Fruit fly (Drosophila melanogaster) whole organism, embryonic: Measurements from ENCODE around the gene CG6048.

Experiments
- Atf3 ChIP-seq: fragments of 200-800 bp; sonication (Bioruptor generic); optimal IDR thresholded peaks from 3 replicates; lab custom pipeline; 2016; ENCODE audit warnings: missing biosample characterization, missing genetic modification characterization
- CG10959 ChIP-seq: fragments of 200-800 bp; sonication (Bioruptor generic); IDR thresholded peaks from 2 replicates; pipeline ENCODE4 v1.3.6; 2022; ENCODE audit warnings: missing biosample characterization, missing genetic modification characterization
- CG11085 ChIP-seq: fragments of 200-800 bp; sonication (Bioruptor generic); IDR thresholded peaks from 2 replicates; pipeline ENCODE4 v1.3.6; 2022; ENCODE audit warnings: missing biosample characterization, missing genetic modification characterization
- CG11247 ChIP-seq: fragments of 200-800 bp; sonication (Bioruptor generic); IDR thresholded peaks from 2 replicates; pipeline ENCODE4 v1.3.6; 2022; ENCODE audit warnings: missing biosample characterization, missing genetic modification characterization
- CG11398 ChIP-seq: fragments of 200-800 bp; sonication (Bioruptor generic); optimal IDR thresholded peaks from 2 replicates; lab custom pipeline; 2016; ENCODE audit warnings: missing biosample characterization, missing genetic modification characterization
- CG12071 ChIP-seq: fragments of 200-800 bp; sonication (Bioruptor generic); optimal IDR thresholded peaks from 3 replicates; lab custom pipeline; 2018; ENCODE audit warnings: missing biosample characterization, mild to moderate bottlenecking, missing genetic modification characterization
- CG12155 ChIP-seq: fragments of 200-800 bp; sonication (Bioruptor generic); optimal IDR thresholded peaks from 3 replicates; lab custom pipeline; 2016; ENCODE audit warnings: missing biosample characterization, missing genetic modification characterization
- CG12659 ChIP-seq: fragments of 200-800 bp; sonication (Bioruptor generic); optimal IDR thresholded peaks from 3 replicates; lab custom pipeline; 2017; ENCODE audit warnings: mild to moderate bottlenecking, missing biosample characterization, missing genetic modification reagents, missing genetic modification characterization
- CG14860 ChIP-seq: fragments of 200-800 bp; sonication (Bioruptor generic); IDR thresholded peaks from 3 replicates; pipeline ENCODE4 v1.3.6; 2022; ENCODE audit warnings: missing biosample characterization, missing genetic modification characterization; ENCODE audit not compliant: partially characterized antibody
- CG14965 ChIP-seq: fragments of 200-800 bp; sonication (Bioruptor generic); optimal IDR thresholded peaks from 2 replicates; lab custom pipeline; 2016; ENCODE audit warnings: missing biosample characterization, missing genetic modification characterization, borderline replicate concordance
- CG15479 ChIP-seq: fragments of 200-800 bp; sonication (Bioruptor generic); optimal IDR thresholded peaks from 3 replicates; lab custom pipeline; 2019; ENCODE audit warnings: missing biosample characterization, mild to moderate bottlenecking, missing genetic modification characterization, moderate library complexity
- CG15601 ChIP-seq: fragments of 200-800 bp; sonication (Bioruptor generic); optimal IDR thresholded peaks from 3 replicates; lab custom pipeline; 2019; ENCODE audit warnings: missing biosample characterization, mild to moderate bottlenecking, missing genetic modification characterization, moderate library complexity
- CG1602 ChIP-seq: fragments of 200-800 bp; sonication (Bioruptor generic); optimal IDR thresholded peaks from 3 replicates; lab custom pipeline; 2016; ENCODE audit warnings: missing biosample characterization, missing genetic modification characterization
- CG1603 ChIP-seq: fragments of 200-800 bp; sonication (Bioruptor generic); optimal IDR thresholded peaks from 2 replicates; lab custom pipeline; 2019; ENCODE audit warnings: missing biosample characterization, mild to moderate bottlenecking, missing genetic modification characterization, moderate library complexity
- CG16813 ChIP-seq: fragments of 200-800 bp; sonication (Bioruptor generic); IDR thresholded peaks from 3 replicates; pipeline ENCODE4 v1.3.6; 2022; ENCODE audit warnings: missing biosample characterization, missing genetic modification characterization; ENCODE audit not compliant: partially characterized antibody
- CG16863 ChIP-seq: fragments of 200-800 bp; sonication (Bioruptor generic); optimal IDR thresholded peaks from 3 replicates; lab custom pipeline; 2016; ENCODE audit warnings: missing biosample characterization, missing genetic modification characterization
- CG17802 ChIP-seq: fragments of 200-800 bp; sonication (Bioruptor generic); optimal IDR thresholded peaks from 2 replicates; lab custom pipeline; 2018; ENCODE audit warnings: missing biosample characterization, mild to moderate bottlenecking, missing genetic modification characterization, moderate library complexity
- CG2678 ChIP-seq: fragments of 200-800 bp; sonication (Bioruptor generic); optimal IDR thresholded peaks from 3 replicates; lab custom pipeline; 2019; ENCODE audit warnings: missing biosample characterization, mild to moderate bottlenecking, missing genetic modification characterization, moderate library complexity
- CG34422 ChIP-seq: fragments of 200-800 bp; sonication (Bioruptor generic); IDR thresholded peaks from 3 replicates; pipeline ENCODE4 v1.3.6; 2022; ENCODE audit warnings: missing biosample characterization, missing genetic modification characterization
- CG4424 ChIP-seq: fragments of 200-800 bp; sonication (Bioruptor generic); optimal IDR thresholded peaks from 3 replicates; lab custom pipeline; 2016; ENCODE audit warnings: missing biosample characterization, missing genetic modification characterization
- CG4730 ChIP-seq: fragments of 200-800 bp; sonication (Bioruptor generic); IDR thresholded peaks from 2 replicates; pipeline ENCODE4 v1.3.6; 2022; ENCODE audit warnings: missing biosample characterization, missing genetic modification characterization
- CG6683 ChIP-seq: fragments of 200-800 bp; sonication (Bioruptor generic); optimal IDR thresholded peaks from 2 replicates; lab custom pipeline; 2017; ENCODE audit warnings: missing biosample characterization, mild to moderate bottlenecking, missing genetic modification characterization, missing genetic modification reagents
- CG6854 ChIP-seq: fragments of 200-800 bp; sonication (Bioruptor generic); optimal IDR thresholded peaks from 3 replicates; lab custom pipeline; 2017; ENCODE audit warnings: missing biosample characterization, mild to moderate bottlenecking, missing genetic modification characterization
- CG7987 ChIP-seq: fragments of 200-800 bp; sonication (Bioruptor generic); optimal IDR thresholded peaks from 2 replicates; lab custom pipeline; 2018; ENCODE audit warnings: missing biosample characterization, mild to moderate bottlenecking, missing genetic modification characterization, moderate library complexity
- CG8290 ChIP-seq, 3 experiments: fragments of 200-800 bp; sonication (Bioruptor generic); optimal IDR thresholded peaks; 2 replicates each; lab custom pipeline; 2016 to 2019; ENCODE audit warnings: missing biosample characterization in 3 of 3, missing genetic modification characterization in 3 of 3, mild to moderate bottlenecking in 2 of 3, moderate library complexity in 1 of 3
- CG8478 ChIP-seq: fragments of >200 bp; optimal IDR thresholded peaks from 2 replicates; lab custom pipeline; 2018
- H2.0 ChIP-seq: fragments of 200-800 bp; sonication (Bioruptor generic); IDR thresholded peaks from 2 replicates; pipeline ENCODE4 v1.3.6; 2022; ENCODE audit warnings: missing biosample characterization, missing genetic modification characterization
- HLHmδ ChIP-seq: fragments of 200-800 bp; sonication (Bioruptor generic); optimal IDR thresholded peaks from 2 replicates; lab custom pipeline; 2018; ENCODE audit warnings: missing biosample characterization, mild to moderate bottlenecking, missing genetic modification characterization, moderate library complexity
- Hand ChIP-seq: fragments of 200-800 bp; sonication (Bioruptor generic); optimal IDR thresholded peaks from 2 replicates; lab custom pipeline; 2017; ENCODE audit warnings: mild to moderate bottlenecking, missing biosample characterization, missing genetic modification reagents, missing genetic modification characterization
- Jarid2 ChIP-seq: fragments of 200-800 bp; sonication (Bioruptor generic); optimal IDR thresholded peaks from 3 replicates; lab custom pipeline; 2017; ENCODE audit warnings: mild to moderate bottlenecking, missing biosample characterization, missing genetic modification reagents, missing genetic modification characterization
- Lim3 ChIP-seq: fragments of 200-800 bp; sonication (Bioruptor generic); IDR thresholded peaks from 2 replicates; pipeline ENCODE4 v1.3.6; 2022; ENCODE audit warnings: missing biosample characterization, missing genetic modification characterization
- PHDP ChIP-seq: fragments of 200-800 bp; sonication (Bioruptor generic); optimal IDR thresholded peaks from 3 replicates; lab custom pipeline; 2018; ENCODE audit warnings: missing biosample characterization, mild to moderate bottlenecking, missing genetic modification characterization, moderate library complexity
- Poxn ChIP-seq: fragments of 200-800 bp; sonication (Bioruptor generic); IDR thresholded peaks from 2 replicates; pipeline ENCODE4 v1.3.6; 2022; ENCODE audit warnings: missing biosample characterization, missing genetic modification characterization
- Sox102F ChIP-seq: fragments of 200-800 bp; sonication (Bioruptor generic); optimal IDR thresholded peaks from 2 replicates; lab custom pipeline; 2018; ENCODE audit warnings: missing biosample characterization, mild to moderate bottlenecking, missing genetic modification characterization, moderate library complexity
- abd-A ChIP-seq: fragments of 200-800 bp; sonication (Bioruptor generic); optimal IDR thresholded peaks from 3 replicates; lab custom pipeline; 2019; ENCODE audit warnings: missing biosample characterization, mild to moderate bottlenecking, missing genetic modification characterization, moderate library complexity
- ara ChIP-seq: fragments of 200-800 bp; sonication (Bioruptor generic); IDR thresholded peaks from 2 replicates; pipeline ENCODE4 v1.3.6; 2022; ENCODE audit warnings: missing biosample characterization, missing genetic modification characterization
- bigmax ChIP-seq: fragments of 200-800 bp; sonication (Bioruptor generic); optimal IDR thresholded peaks from 2 replicates; lab custom pipeline; 2018; ENCODE audit warnings: missing biosample characterization, mild to moderate bottlenecking, missing genetic modification characterization
- ci ChIP-seq: fragments of 200-800 bp; sonication (Bioruptor generic); IDR thresholded peaks from 3 replicates; pipeline ENCODE4 v1.3.6; 2022; ENCODE audit warnings: missing biosample characterization, missing genetic modification characterization
- eve ChIP-seq, 2 experiments: fragments of >200 bp; optimal IDR thresholded peaks; 2 replicates each; lab custom pipeline; 2017; ENCODE audit warnings: missing biosample characterization in 2 of 2, missing genetic modification characterization in 2 of 2
- fru ChIP-seq: fragments of >200 bp; optimal IDR thresholded peaks from 2 replicates; lab custom pipeline; 2017
- gsb ChIP-seq: fragments of 200-800 bp; sonication (Bioruptor generic); IDR thresholded peaks from 2 replicates; pipeline ENCODE4 v1.3.6; 2022; ENCODE audit warnings: missing biosample characterization, missing genetic modification characterization
- insv ChIP-seq, 2 experiments: fragments of 200-800 bp; sonication (Bioruptor generic); optimal IDR thresholded peaks; 3 replicates each; lab custom pipeline; 2016 to 2018; ENCODE audit warnings: missing biosample characterization in 2 of 2, missing genetic modification characterization in 2 of 2
- onecut ChIP-seq: fragments of 200-800 bp; sonication (Bioruptor generic); IDR thresholded peaks from 2 replicates; pipeline ENCODE4 v1.3.6; 2022; ENCODE audit warnings: missing biosample characterization, missing genetic modification characterization
- org-1 ChIP-seq: fragments of 200-800 bp; sonication (Bioruptor generic); optimal IDR thresholded peaks from 2 replicates; lab custom pipeline; 2017; ENCODE audit warnings: missing biosample characterization, missing genetic modification characterization
- pnt ChIP-seq: fragments of 200-800 bp; sonication (Bioruptor generic); optimal IDR thresholded peaks from 3 replicates; lab custom pipeline; 2016; ENCODE audit warnings: missing biosample characterization, missing genetic modification characterization
- row ChIP-seq: fragments of 200-800 bp; sonication (Bioruptor generic); IDR thresholded peaks from 3 replicates; pipeline ENCODE4 v1.3.6; 2022; ENCODE audit warnings: missing biosample characterization, missing genetic modification characterization
- sc ChIP-seq, 3 experiments: fragments of >200 bp in 2 of 3; fragments of 200-800 bp in 1 of 3; sonication (Bioruptor generic) in 1 of 3; optimal IDR thresholded peaks; 2 replicates in 2 of 3; 3 replicates in 1 of 3; lab custom pipeline; 2017; ENCODE audit warnings: mild to moderate bottlenecking in 1 of 3, missing biosample characterization in 1 of 3, missing genetic modification characterization in 1 of 3, missing genetic modification reagents in 1 of 3
- seq ChIP-seq: fragments of 200-800 bp; sonication (Bioruptor generic); IDR thresholded peaks from 2 replicates; pipeline ENCODE4 v1.3.6; 2022; ENCODE audit warnings: missing biosample characterization, missing genetic modification characterization
- wdn ChIP-seq: fragments of 200-800 bp; sonication (Bioruptor generic); IDR thresholded peaks from 2 replicates; pipeline ENCODE4 v1.3.6; 2022; ENCODE audit warnings: missing biosample characterization, missing genetic modification characterization
- zf30C ChIP-seq: fragments of 200-800 bp; sonication (Bioruptor generic); optimal IDR thresholded peaks from 3 replicates; lab custom pipeline; 2018; ENCODE audit warnings: missing biosample characterization, mild to moderate bottlenecking, missing genetic modification characterization

CG6048 gene

dm6 chrX:5980883-5981282 lies 28.5 kb downstream of the CG6048 start (continued):
- TF ChIP-seq sc (optimal IDR thresholded peaks at IDR 0.05; lab: Kevin White, UChicago): no peak
- TF ChIP-seq sc (GFP tag; optimal IDR thresholded peaks at IDR 0.05; lab: Kevin White, UChicago): peak; percentile 12
- no peak for TF ChIP-seq CG17802 (tag; lab: Kevin White, UChicago)
- no peak for TF ChIP-seq CG14965
- TF ChIP-seq ci (GFP tag; lab: Robert Waterston, UW): peak; percentile 88
- peak; percentile 31 for TF ChIP-seq Jarid2
- TF ChIP-seq H2.0: peak; percentile 64
- no peak for TF ChIP-seq CG14860 (GFP tag; lab: Robert Waterston, UW)
- peak; percentile 40 for TF ChIP-seq pnt (GFP tag; lab: Kevin White, UChicago)
- peak; percentile 58; the same call in 1 of the 2 replicates for TF ChIP-seq Poxn (GFP tag; lab: Robert Waterston, UW)
- TF ChIP-seq CG12071 (GFP tag; lab: Kevin White, UChicago): peak; percentile 78
- TF ChIP-seq CG6854 (GFP tag; lab: Kevin White, UChicago): peak; percentile 77
- no peak for TF ChIP-seq bigmax
- no peak for TF ChIP-seq CG8290 (GFP tag; optimal IDR thresholded peaks at IDR 0.05; lab: Kevin White, UChicago)
- TF ChIP-seq CG8290 (tag; optimal IDR thresholded peaks at IDR 0.05; lab: Kevin White, UChicago): peak in 1 of 2 experiments; percentile 94
- TF ChIP-seq seq (GFP tag; lab: Robert Waterston, UW): peak; percentile 84
- TF ChIP-seq ara: peak; percentile 76
- peak; percentile 77 for TF ChIP-seq CG4730
- TF ChIP-seq abd-A (tag; lab: Kevin White, UChicago): peak; percentile 59
- TF ChIP-seq zf30C (GFP tag; lab: Kevin White, UChicago): no peak
- TF ChIP-seq CG11247 (GFP tag; lab: Robert Waterston, UW): peak; percentile 75
- peak; percentile 9 for TF ChIP-seq Atf3 (GFP tag; lab: Kevin White, UChicago)
- TF ChIP-seq CG11085 (GFP tag; lab: Robert Waterston, UW): peak; percentile 73
- peak; percentile 81 for TF ChIP-seq CG1603 (tag; lab: Kevin White, UChicago)
- TF ChIP-seq CG8478 (lab: Kevin White, UChicago): no peak
- peak; percentile 37 for TF ChIP-seq CG16863
- peak; percentile 77 for TF ChIP-seq PHDP (tag; lab: Kevin White, UChicago)
- peak; percentile 88 for TF ChIP-seq CG2678 (tag; lab: Kevin White, UChicago)
- TF ChIP-seq eve (GFP tag; optimal IDR thresholded peaks at IDR 0.05; lab: Kevin White, UChicago): peak in 1 of 2 experiments; percentile 89
- TF ChIP-seq row (GFP tag; lab: Robert Waterston, UW): peak; percentile 88
- peak; percentile 48 for TF ChIP-seq CG1602 (GFP tag; lab: Kevin White, UChicago)
- peak; percentile 57 for TF ChIP-seq onecut
- TF ChIP-seq wdn (GFP tag; lab: Robert Waterston, UW): peak; percentile 66
- TF ChIP-seq CG6683 (GFP tag; lab: Kevin White, UChicago): peak; percentile 30
- TF ChIP-seq HLHmδ (GFP tag; lab: Kevin White, UChicago): no peak
- TF ChIP-seq fru (lab: Kevin White, UChicago): no peak
- TF ChIP-seq CG7987 (GFP tag; lab: Kevin White, UChicago): peak; percentile 47
- TF ChIP-seq CG10959 (GFP tag; lab: Robert Waterston, UW): no peak
- TF ChIP-seq CG4424 (GFP tag; lab: Kevin White, UChicago): peak; percentile 56
- TF ChIP-seq CG34422: peak; percentile 78
- TF ChIP-seq CG15601 (tag; lab: Kevin White, UChicago): peak; percentile 9
- peak; percentile 79 for TF ChIP-seq Sox102F (GFP tag; lab: Kevin White, UChicago)
- TF ChIP-seq Hand (GFP tag; lab: Kevin White, UChicago): peak; percentile 77
- TF ChIP-seq gsb (GFP tag; lab: Robert Waterston, UW): peak; percentile 75
- TF ChIP-seq CG15479 (GFP tag; lab: Kevin White, UChicago): no peak
- no peak for TF ChIP-seq insv (GFP tag; optimal IDR thresholded peaks at IDR 0.05; lab: Kevin White, UChicago)
- peak; percentile 15 for TF ChIP-seq CG11398
- peak; percentile 66 for TF ChIP-seq CG12659
- peak; percentile 69 for TF ChIP-seq org-1 (GFP tag; lab: Kevin White, UChicago)
- TF ChIP-seq CG16813 (GFP tag; lab: Robert Waterston, UW): no peak
- 0 out of 2 replicates have a peak, but pooled peaks have one; percentile 27 for TF ChIP-seq Lim3 (GFP tag; lab: Robert Waterston, UW)
- TF ChIP-seq CG12155 (GFP tag; lab: Kevin White, UChicago): peak; percentile 68
